Fruit fly (Drosophila melanogaster): ENCODE results near the gene wgn.

The wgn gene

DNA sequence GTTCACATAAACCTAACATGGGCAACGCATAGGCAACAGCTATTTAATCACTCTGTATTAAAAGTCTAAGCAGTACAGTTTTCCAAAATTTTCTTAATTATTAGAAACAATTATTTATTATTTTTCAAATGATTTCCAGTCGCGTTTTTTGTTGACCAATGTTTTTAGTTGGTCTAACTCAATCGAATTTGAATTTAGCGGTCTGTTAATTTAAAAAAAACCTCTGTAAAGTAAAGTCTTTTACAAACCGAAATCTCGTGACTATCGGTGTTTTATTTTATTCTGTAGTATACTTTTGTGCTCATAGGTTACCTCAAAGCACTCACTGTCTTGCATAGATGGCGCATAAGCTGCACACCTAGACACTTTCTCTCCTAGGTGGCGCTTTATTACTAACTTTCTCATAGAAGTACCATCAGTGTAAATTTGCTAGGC is 427 bp upstream of the wgn start (continued):
- TF ChIP-seq fd3F (GFP tag; optimal IDR thresholded peaks at IDR 0.05) (no peak), CG3838 (GFP tag; optimal IDR thresholded peaks at IDR 0.05) (no peak), CG9817 (tag; optimal IDR thresholded peaks at IDR 0.05) (peak; percentile 55), Ets65A (GFP tag) (peak; percentile 50), ATbp (GFP tag; optimal IDR thresholded peaks at IDR 0.05) (no peak), H15 (GFP tag; IDR thresholded peaks at IDR 0.05) (no peak), CG8944 (GFP tag; optimal IDR thresholded peaks at IDR 0.05) (peak; percentile 48), CG18764 (GFP tag; optimal IDR thresholded peaks at IDR 0.05) (no peak), btn (GFP tag; optimal IDR thresholded peaks at IDR 0.05) (no peak), Nf-YB (GFP tag; optimal IDR thresholded peaks at IDR 0.05) (no peak), CG6272 (GFP tag; IDR thresholded peaks at IDR 0.05) (no peak), so (GFP tag; IDR thresholded peaks at IDR 0.05) (no peak), HmgZ (tag; optimal IDR thresholded peaks at IDR 0.05) (peak; percentile 65), jigr1 (GFP tag; IDR thresholded peaks at IDR 0.05) (no peak), CG11398 (GFP tag; optimal IDR thresholded peaks at IDR 0.05) (peak; percentile 17), CTCF (GFP tag; optimal IDR thresholded peaks at IDR 0.05) (peak; percentile 98), CG17361 (GFP tag; IDR thresholded peaks at IDR 0.05) (peak; percentile 36; the same call in 1 of the 3 replicates), Jarid2 (GFP tag; optimal IDR thresholded peaks at IDR 0.05) (no peak), CG10366 (GFP tag; IDR thresholded peaks at IDR 0.05) (peak; percentile 17; the same call in 1 of the 2 replicates), Scr (GFP tag; IDR thresholded peaks at IDR 0.05; ENCODE audit: partially characterized antibody) (peak; percentile 70), Doc3 (GFP tag; IDR thresholded peaks at IDR 0.05; ENCODE audit: partially characterized antibody) (peak; percentile 61), stwl (tag; optimal IDR thresholded peaks at IDR 0.05) (peak; percentile 5), Opbp (GFP tag; IDR thresholded peaks at IDR 0.05; ENCODE audit: partially characterized antibody) (peak; percentile 66), CG9932 (GFP tag; IDR thresholded peaks at IDR 0.05) (peak; percentile 58), Hand (GFP tag; optimal IDR thresholded peaks at IDR 0.05) (no peak), CG2678 (tag; optimal IDR thresholded peaks at IDR 0.05) (peak; percentile 22), D19A (tag; optimal IDR thresholded peaks at IDR 0.05) (peak; percentile 3), ab (GFP tag; optimal IDR thresholded peaks at IDR 0.05) (no peak), CG14014 (GFP tag; IDR thresholded peaks at IDR 0.05) (0 out of 2 replicates have a peak, but pooled peaks have one; percentile 30), CG30431 (GFP tag; optimal IDR thresholded peaks at IDR 0.05) (no peak), Ets97D (GFP tag; optimal IDR thresholded peaks at IDR 0.05) (peak; percentile 48), Adf1 (GFP tag; IDR thresholded peaks at IDR 0.05) (no peak), CG4424 (GFP tag; optimal IDR thresholded peaks at IDR 0.05) (no peak), slbo (GFP tag; IDR thresholded peaks at IDR 0.05) (peak; percentile 73), CG15269 (tag; optimal IDR thresholded peaks at IDR 0.05) (peak; percentile 18), org-1 (GFP tag; optimal IDR thresholded peaks at IDR 0.05) (no peak), Hr39 (optimal IDR thresholded peaks at IDR 0.05) (no peak), HmgD (GFP tag; optimal IDR thresholded peaks at IDR 0.05) (peak; percentile 50), CG12391 (tag; optimal IDR thresholded peaks at IDR 0.05) (peak; percentile 19), sisA (GFP tag; IDR thresholded peaks at IDR 0.05) (no peak), CG10267 (tag; optimal IDR thresholded peaks at IDR 0.05) (peak; percentile 8), CG3163 (GFP tag; optimal IDR thresholded peaks at IDR 0.05) (peak; percentile 34), CG6813 (GFP tag; optimal IDR thresholded peaks at IDR 0.05) (no peak), ind (GFP tag; optimal IDR thresholded peaks at IDR 0.05) (peak; percentile 35), CG32532 (GFP tag; IDR thresholded peaks at IDR 0.05) (peak; percentile 74), Pdp1 (GFP tag; optimal IDR thresholded peaks at IDR 0.05) (peak; percentile 35 to 53), CG10654 (GFP tag; optimal IDR thresholded peaks at IDR 0.05) (peak; percentile 15), otp (GFP tag; IDR thresholded peaks at IDR 0.05) (0 out of 3 replicates have a peak, but pooled peaks have one; percentile 12), Hr51 (GFP tag; optimal IDR thresholded peaks at IDR 0.05) (peak in 1 of 2 experiments; percentile 20), az2 (GFP tag; optimal IDR thresholded peaks at IDR 0.05) (peak; percentile 39), gcm2 (GFP tag; optimal IDR thresholded peaks at IDR 0.05) (no peak), ERR (GFP tag; optimal IDR thresholded peaks at IDR 0.05) (peak; percentile 29)
